Fruit fly (Drosophila melanogaster): ENCODE results near the gene CG5342.

The CG5342 gene

DNA sequence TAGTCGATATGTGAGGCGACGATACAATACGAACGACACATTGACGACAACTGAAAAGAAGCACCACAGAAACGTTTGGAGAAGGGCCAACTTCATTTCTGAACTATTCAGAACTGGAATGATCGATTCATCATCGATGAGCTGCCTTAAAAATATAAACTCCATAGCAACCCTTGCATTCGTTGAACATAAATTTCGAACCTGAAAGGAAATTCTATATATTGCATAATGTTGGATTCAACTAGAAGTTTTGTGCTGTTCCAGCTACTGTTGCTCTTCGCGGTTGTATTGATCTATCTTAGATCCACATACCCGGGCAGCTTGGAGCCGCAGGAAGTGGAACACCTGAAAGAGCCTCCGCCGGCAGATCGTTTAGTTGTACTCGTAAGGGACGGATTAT, at the start of gene CG5342, which contains the start of gene CG6790:
TSS of gene CG5342 (plus strand) at position 182 of the 400 bp plus-strand sequence.
TSS of gene CG6790 (minus strand) at position 101 of the 400 bp plus-strand sequence.
- TF ChIP-seq CG8290 (GFP tag; optimal IDR thresholded peaks at IDR 0.05) (no peak), CG8290 (tag; optimal IDR thresholded peaks at IDR 0.05) (no peak), CG3163 (GFP tag; optimal IDR thresholded peaks at IDR 0.05) (no peak), danr (GFP tag; IDR thresholded peaks at IDR 0.05) (no peak), stwl (tag; optimal IDR thresholded peaks at IDR 0.05) (no peak), slbo (GFP tag; IDR thresholded peaks at IDR 0.05) (no peak), CG2129 (GFP tag; IDR thresholded peaks at IDR 0.05; ENCODE audit: partially characterized antibody) (no peak), Antp (GFP tag; optimal IDR thresholded peaks at IDR 0.05) (no peak), scrt (GFP tag; optimal IDR thresholded peaks at IDR 0.05) (no peak), kay (GFP tag; optimal IDR thresholded peaks at IDR 0.05) (no peak), cwo (GFP tag; optimal IDR thresholded peaks at IDR 0.05) (no peak)

dm6 chr3R:11531893-11532292, 46.7 kb upstream of the CG5342 start:
- no peak for TF ChIP-seq Dll (GFP tag; IDR thresholded peaks at IDR 0.05; ENCODE audit: partially characterized antibody)
- TF ChIP-seq abd-A (tag; optimal IDR thresholded peaks at IDR 0.05): peak; percentile 42
- peak; percentile 70 for TF ChIP-seq Hr39 (optimal IDR thresholded peaks at IDR 0.05)

DNA sequence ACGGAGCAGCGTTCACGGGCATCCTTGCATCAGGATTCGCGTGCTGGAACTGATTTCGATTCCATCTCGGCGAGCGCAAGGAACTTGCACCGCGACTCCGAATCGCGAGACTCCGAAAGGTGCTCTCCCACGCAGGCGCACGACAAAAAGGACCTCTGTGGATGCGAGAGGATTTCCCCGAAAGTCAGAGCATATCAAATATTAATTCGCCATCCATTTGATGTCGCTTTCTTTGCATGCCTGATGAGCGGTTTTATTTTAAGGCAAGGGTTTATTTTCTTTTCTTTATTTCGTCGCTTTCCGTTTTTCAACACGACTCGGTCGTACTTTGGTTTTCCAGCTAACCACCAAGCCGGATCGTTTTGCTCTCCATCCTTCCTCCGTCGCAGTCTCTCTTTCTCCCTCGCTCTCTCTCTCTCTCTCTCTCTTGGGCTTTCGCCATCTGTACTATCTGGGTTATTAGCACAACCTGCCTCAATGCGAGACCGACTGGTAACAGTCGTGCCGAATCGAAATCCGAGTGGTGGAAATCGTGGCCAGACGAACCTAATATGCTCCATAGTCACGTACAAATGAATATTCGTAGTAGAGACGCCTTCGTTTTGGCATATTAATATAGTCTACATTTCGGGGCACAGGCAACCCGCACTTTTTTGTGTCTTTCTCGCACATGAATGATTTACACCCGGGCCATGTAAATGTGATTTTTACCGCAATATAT, 35.6 kb upstream of the CG5342 start, which contains the start of gene dpr4:
TSS of gene dpr4 (minus strand) at position 51 of the 721 bp plus-strand sequence.
- TF ChIP-seq CG13894 (tag; optimal IDR thresholded peaks at IDR 0.05) (peak; percentile 84), Sin3A (optimal IDR thresholded peaks at IDR 0.05) (no peak), Trl (optimal IDR thresholded peaks at IDR 0.05) (peak; percentile 43 to 81), Trl (GFP tag; optimal IDR thresholded peaks at IDR 0.05) (no peak), Deaf1 (tag; optimal IDR thresholded peaks at IDR 0.05) (peak; percentile 92), Xbp1 (GFP tag; optimal IDR thresholded peaks at IDR 0.05) (no peak), abd-A (tag; optimal IDR thresholded peaks at IDR 0.05) (peak; percentile 59), ewg (GFP tag; optimal IDR thresholded peaks at IDR 0.05) (peak; percentile 80), CG15479 (GFP tag; optimal IDR thresholded peaks at IDR 0.05) (peak; percentile 57), CG14050 (GFP tag; IDR thresholded peaks at IDR 0.05) (no peak), CG16815 (GFP tag; optimal IDR thresholded peaks at IDR 0.05) (no peak), Tbp (GFP tag; optimal IDR thresholded peaks at IDR 0.05) (no peak)

DNA sequence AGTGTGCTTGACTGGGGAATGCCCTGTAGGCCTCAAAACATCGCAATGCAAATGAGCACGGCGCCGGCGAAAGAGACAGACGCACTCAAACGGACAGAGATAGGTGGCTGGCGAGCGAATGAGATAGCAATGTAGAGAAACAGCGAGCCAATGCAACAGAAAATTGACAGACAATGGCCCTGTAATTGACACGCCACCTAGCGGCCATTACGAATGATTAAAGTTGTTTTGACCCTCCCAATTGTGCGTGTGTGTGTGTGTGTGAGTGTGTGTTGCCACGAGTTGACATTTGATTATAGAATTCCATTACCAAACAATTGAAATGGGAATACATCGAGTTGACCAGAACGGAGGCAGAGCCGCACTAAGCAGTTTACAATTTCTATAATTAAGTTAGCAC, 34.5 kb upstream of the CG5342 start:
- TF ChIP-seq Six4 (GFP tag; optimal IDR thresholded peaks at IDR 0.05): no peak
- TF ChIP-seq CTCF (GFP tag; optimal IDR thresholded peaks at IDR 0.05): peak; percentile 80

DNA sequence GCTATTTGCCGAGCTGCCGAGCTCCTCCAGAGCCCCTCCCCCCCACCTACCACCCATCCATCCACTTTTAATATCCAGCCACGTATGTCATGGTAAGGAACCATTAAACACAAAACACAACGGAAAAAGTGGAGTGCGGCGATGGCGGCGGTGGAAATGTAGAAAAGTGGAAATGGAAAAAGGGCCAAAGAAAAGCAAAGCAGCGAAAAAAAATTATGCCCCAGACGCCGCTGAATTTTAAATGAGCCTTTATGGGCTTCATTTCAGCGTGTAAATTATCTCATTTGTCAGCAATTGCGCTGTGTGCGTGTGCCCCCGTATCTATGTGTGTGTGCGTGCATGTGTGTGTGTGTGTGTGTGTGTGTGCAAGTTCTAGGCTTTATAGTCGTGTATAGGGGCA, 27.6 kb upstream of the CG5342 start:
- TF ChIP-seq mirr (GFP tag; optimal IDR thresholded peaks at IDR 0.05) (peak; percentile 0), cg (GFP tag; optimal IDR thresholded peaks at IDR 0.05) (peak; percentile 10), CG7987 (GFP tag; optimal IDR thresholded peaks at IDR 0.05) (no peak), chinmo (GFP tag; IDR thresholded peaks at IDR 0.05; ENCODE audit: partially characterized antibody) (0 out of 4 replicates have a peak, but pooled peaks have one; percentile 12), CG10147 (GFP tag; optimal IDR thresholded peaks at IDR 0.05) (no peak), CG11093 (GFP tag; IDR thresholded peaks at IDR 0.05) (no peak), CG7786 (GFP tag; optimal IDR thresholded peaks at IDR 0.05) (no peak), abd-A (tag; optimal IDR thresholded peaks at IDR 0.05) (peak; percentile 93), CG12744 (GFP tag; optimal IDR thresholded peaks at IDR 0.05) (no peak), Rfx (GFP tag; IDR thresholded peaks at IDR 0.05) (no peak), tio (GFP tag; optimal IDR thresholded peaks at IDR 0.05) (no peak), Dad (GFP tag; optimal IDR thresholded peaks at IDR 0.05) (no peak), CG13775 (GFP tag; optimal IDR thresholded peaks at IDR 0.05) (no peak), CG7745 (tag; optimal IDR thresholded peaks at IDR 0.05) (no peak), lbe (GFP tag; optimal IDR thresholded peaks at IDR 0.05) (no peak)

Data from whole organism, embryonic.